Worm (Caenorhabditis elegans) whole organism, late embryonic: ENCODE measurements around the gene C44H9.5.

Source experiments
- C08G9.2 ChIP-seq: sonication (generic microtip); optimal IDR thresholded peaks from 2 replicates; lab custom pipeline; 2016; ENCODE audit warnings: mild to moderate bottlenecking, missing genetic modification characterization, moderate library complexity, missing compliant biosample characterization
- C38D4.7 ChIP-seq: fragments of 200-800 bp; sonication (Bioruptor generic); optimal IDR thresholded peaks from 2 replicates; lab custom pipeline; 2018; ENCODE audit warnings: mild to moderate bottlenecking, missing genetic modification characterization, moderate library complexity, missing compliant biosample characterization
- K02D7.2 ChIP-seq: sonication (generic microtip); optimal IDR thresholded peaks from 2 replicates; lab custom pipeline; 2017; ENCODE audit warnings: mild to moderate bottlenecking, missing genetic modification characterization, missing compliant biosample characterization
- Y22D7AL.16 ChIP-seq: sonication (generic microtip); optimal IDR thresholded peaks from 2 replicates; lab custom pipeline; 2016; ENCODE audit warnings: missing genetic modification characterization, missing compliant biosample characterization
- ahr-1 ChIP-seq: sonication (generic microtip); optimal IDR thresholded peaks from 2 replicates; lab custom pipeline; 2016; ENCODE audit warnings: missing genetic modification characterization, missing compliant biosample characterization
- ceh-14 ChIP-seq: sonication (generic microtip); optimal IDR thresholded peaks from 2 replicates; lab custom pipeline; 2016; ENCODE audit warnings: missing genotype, missing genetic modification characterization, missing compliant biosample characterization
- ceh-18 ChIP-seq: sonication (generic microtip); optimal IDR thresholded peaks from 2 replicates; lab custom pipeline; 2016; ENCODE audit warnings: missing genetic modification characterization, missing compliant biosample characterization
- ceh-2 ChIP-seq: sonication (generic microtip); optimal IDR thresholded peaks from 2 replicates; lab custom pipeline; 2016; ENCODE audit warnings: missing genotype, missing genetic modification characterization, missing compliant biosample characterization
- ceh-24 ChIP-seq: sonication (generic microtip); optimal IDR thresholded peaks from 2 replicates; lab custom pipeline; 2016; ENCODE audit warnings: mild to moderate bottlenecking, missing genetic modification characterization, missing compliant biosample characterization
- ceh-30 ChIP-seq: fragments of 150-350 bp; optimal IDR thresholded peaks from 2 replicates; lab custom pipeline; 2014; ENCODE audit warnings: missing biosample characterization, missing genetic modification characterization
- ceh-45 ChIP-seq: fragments of 200-800 bp; sonication (Bioruptor generic); IDR thresholded peaks from 2 replicates; pipeline ENCODE4 v1.3.6; 2022; ENCODE audit warnings: missing genetic modification reagents, missing genetic modification characterization, missing compliant biosample characterization
- ceh-48 ChIP-seq: sonication (generic microtip); optimal IDR thresholded peaks from 2 replicates; lab custom pipeline; 2016; ENCODE audit warnings: missing genetic modification characterization, inconsistent platforms, missing compliant biosample characterization
- ceh-9 ChIP-seq: sonication (generic microtip); optimal IDR thresholded peaks from 2 replicates; lab custom pipeline; 2016; ENCODE audit warnings: mild to moderate bottlenecking, missing genetic modification characterization, inconsistent platforms, missing compliant biosample characterization
- che-1 ChIP-seq: sonication (generic microtip); optimal IDR thresholded peaks from 2 replicates; lab custom pipeline; 2016; ENCODE audit warnings: mild to moderate bottlenecking, missing genetic modification characterization, missing compliant biosample characterization
- elt-2 ChIP-seq: sonication (generic microtip); optimal IDR thresholded peaks from 2 replicates; lab custom pipeline; 2016; ENCODE audit warnings: missing genetic modification reagents, missing genetic modification characterization, missing compliant biosample characterization
- elt-4 ChIP-seq: sonication (generic microtip); optimal IDR thresholded peaks from 2 replicates; lab custom pipeline; 2016; ENCODE audit warnings: missing genetic modification characterization, missing compliant biosample characterization
- ets-4 ChIP-seq: sonication (generic microtip); optimal IDR thresholded peaks from 2 replicates; lab custom pipeline; 2016; ENCODE audit warnings: missing genetic modification characterization, missing compliant biosample characterization
- fkh-10 ChIP-seq: fragments of 150-350 bp; optimal IDR thresholded peaks from 2 replicates; lab custom pipeline; 2014; ENCODE audit warnings: missing biosample characterization, missing genetic modification reagents, missing genetic modification characterization
- fkh-6 ChIP-seq: sonication (generic microtip); optimal IDR thresholded peaks from 2 replicates; lab custom pipeline; 2016; ENCODE audit warnings: missing genetic modification characterization, missing compliant biosample characterization
- hlh-13 ChIP-seq: fragments of 200-800 bp; sonication (Bioruptor generic); optimal IDR thresholded peaks from 2 replicates; lab custom pipeline; 2018; ENCODE audit warnings: mild to moderate bottlenecking, missing genetic modification characterization, missing compliant biosample characterization
- hlh-15 ChIP-seq: sonication (generic microtip); optimal IDR thresholded peaks from 2 replicates; lab custom pipeline; 2016; ENCODE audit warnings: missing genetic modification characterization, missing compliant biosample characterization
- hlh-30 ChIP-seq: sonication (generic microtip); optimal IDR thresholded peaks from 2 replicates; lab custom pipeline; 2017; ENCODE audit warnings: antibody characterized with exemption, missing genetic modification characterization, missing compliant biosample characterization; ENCODE audit not compliant: insufficient read depth
- hlh-6 ChIP-seq: sonication (generic microtip); optimal IDR thresholded peaks from 2 replicates; lab custom pipeline; 2016; ENCODE audit warnings: missing genotype, missing genetic modification characterization, missing compliant biosample characterization
- hlh-8 ChIP-seq: sonication (generic microtip); optimal IDR thresholded peaks from 2 replicates; lab custom pipeline; 2016; ENCODE audit warnings: missing genotype, missing genetic modification characterization, missing compliant biosample characterization
- lim-6 ChIP-seq: sonication (generic microtip); optimal IDR thresholded peaks from 2 replicates; lab custom pipeline; 2016; ENCODE audit warnings: missing genetic modification characterization, missing compliant biosample characterization
- nfya-1 ChIP-seq: sonication (generic microtip); optimal IDR thresholded peaks from 2 replicates; lab custom pipeline; 2017; ENCODE audit warnings: missing genetic modification characterization, mild to moderate bottlenecking, missing compliant biosample characterization, antibody characterized with exemption, moderate library complexity
- odd-2 ChIP-seq: sonication (generic microtip); optimal IDR thresholded peaks from 2 replicates; lab custom pipeline; 2017; ENCODE audit warnings: antibody characterized with exemption, mild to moderate bottlenecking, missing genetic modification characterization, missing compliant biosample characterization
- pat-9 ChIP-seq: fragments of 200-800 bp; sonication (Bioruptor generic); optimal IDR thresholded peaks from 2 replicates; lab custom pipeline; 2018; ENCODE audit warnings: mild to moderate bottlenecking, missing genetic modification characterization, moderate library complexity, missing compliant biosample characterization
- pax-1 ChIP-seq: fragments of 150-350 bp; optimal IDR thresholded peaks from 2 replicates; lab custom pipeline; 2014; ENCODE audit warnings: missing biosample characterization, missing genetic modification characterization
- pha-2 ChIP-seq: sonication (generic microtip); optimal IDR thresholded peaks from 2 replicates; lab custom pipeline; 2017; ENCODE audit warnings: mild to moderate bottlenecking, missing genetic modification characterization, missing compliant biosample characterization
- pha-4 ChIP-seq: fragments of 150-350 bp; optimal IDR thresholded peaks from 2 replicates; lab custom pipeline; 2018; ENCODE audit warnings: missing biosample characterization, missing genetic modification reagents, missing genetic modification characterization
- pqm-1 ChIP-seq: sonication (generic microtip); optimal IDR thresholded peaks from 2 replicates; lab custom pipeline; 2016; ENCODE audit warnings: missing genetic modification characterization, missing compliant biosample characterization
- pros-1 ChIP-seq: fragments of 150-350 bp; optimal IDR thresholded peaks from 2 replicates; lab custom pipeline; 2014; ENCODE audit warnings: missing biosample characterization, missing genetic modification reagents, missing genetic modification characterization
- rnt-1 ChIP-seq: sonication (generic microtip); optimal IDR thresholded peaks from 2 replicates; lab custom pipeline; 2016; ENCODE audit warnings: missing genetic modification characterization, missing compliant biosample characterization
- syd-9 ChIP-seq: sonication (generic microtip); optimal IDR thresholded peaks from 2 replicates; lab custom pipeline; 2016; ENCODE audit warnings: mild to moderate bottlenecking, missing genetic modification characterization, moderate library complexity, missing compliant biosample characterization
- tbx-2 ChIP-seq: sonication (generic microtip); optimal IDR thresholded peaks from 2 replicates; lab custom pipeline; 2016; ENCODE audit warnings: missing genetic modification characterization, missing compliant biosample characterization
- tbx-7 ChIP-seq: sonication (generic microtip); optimal IDR thresholded peaks from 2 replicates; lab custom pipeline; 2016; ENCODE audit warnings: missing genotype, missing genetic modification characterization, missing compliant biosample characterization
- ttx-3 ChIP-seq: sonication (generic microtip); optimal IDR thresholded peaks from 2 replicates; lab custom pipeline; 2016; ENCODE audit warnings: missing genetic modification reagents, missing genetic modification characterization, missing compliant biosample characterization
- unc-42 ChIP-seq: sonication (generic microtip); optimal IDR thresholded peaks from 2 replicates; lab custom pipeline; 2016; ENCODE audit warnings: missing genotype, missing genetic modification characterization, missing compliant biosample characterization
- ztf-16 ChIP-seq: sonication (generic microtip); optimal IDR thresholded peaks from 2 replicates; lab custom pipeline; 2017; ENCODE audit warnings: missing genetic modification characterization, missing compliant biosample characterization

C44H9.5 gene

ce11 chrV:12819792-12820453, 29.7 kb downstream of the C44H9.5 start, which contains the start of the genes ZC443.4 and ugt-18:
TSS of gene ZC443.4 (minus strand) at chrV:12819886.
TSS of gene ugt-18 (plus strand) at chrV:12820260.
- TF ChIP-seq che-1 (tag; lab: Kevin White, UChicago) (no peak), C08G9.2 (tag; lab: Kevin White, UChicago) (no peak), rnt-1 (tag; lab: Kevin White, UChicago) (no peak)

ce11 chrV:12819155-12819554, 30.5 kb downstream of the C44H9.5 start:
- TF ChIP-seq ceh-2 (tag; lab: Kevin White, UChicago): peak; percentile 13
- TF ChIP-seq lim-6: no peak
- TF ChIP-seq ceh-30 (tag; lab: Kevin White, UChicago): no peak
- no peak for TF ChIP-seq hlh-8 (tag; lab: Kevin White, UChicago)
- no peak for TF ChIP-seq Y22D7AL.16 (tag; lab: Kevin White, UChicago)
- no peak for TF ChIP-seq ttx-3 (tag; lab: Kevin White, UChicago)
- TF ChIP-seq ahr-1 (tag; lab: Kevin White, UChicago): no peak
- TF ChIP-seq elt-4 (tag; lab: Kevin White, UChicago): no peak
- TF ChIP-seq odd-2: no peak
- no peak for TF ChIP-seq ztf-16 (tag; lab: Kevin White, UChicago)
- no peak for TF ChIP-seq ceh-9 (tag; lab: Kevin White, UChicago)
- no peak for TF ChIP-seq nfya-1 (tag; lab: Kevin White, UChicago)
- TF ChIP-seq elt-2 (tag; lab: Kevin White, UChicago): no peak
- no peak for TF ChIP-seq hlh-13 (GFP tag; lab: Kevin White, UChicago)
- TF ChIP-seq ceh-45 (GFP tag; lab: Robert Waterston, UW): no peak
- TF ChIP-seq fkh-10 (GFP tag; lab: Kevin White, UChicago): no peak
- no peak for TF ChIP-seq pax-1 (tag; lab: Kevin White, UChicago)
- TF ChIP-seq hlh-30 (tag; lab: Kevin White, UChicago): no peak
- TF ChIP-seq ets-4 (tag; lab: Kevin White, UChicago): no peak
- TF ChIP-seq pha-4 (tag; lab: Kevin White, UChicago): no peak
- TF ChIP-seq hlh-15: no peak
- no peak for TF ChIP-seq ceh-18 (tag; lab: Kevin White, UChicago)
- peak; percentile 4 for TF ChIP-seq ceh-14 (tag; lab: Kevin White, UChicago)
- TF ChIP-seq tbx-7 (tag; lab: Kevin White, UChicago): no peak
- TF ChIP-seq che-1 (tag; lab: Kevin White, UChicago): no peak
- no peak for TF ChIP-seq pha-2
- TF ChIP-seq pros-1 (tag; lab: Kevin White, UChicago): no peak
- TF ChIP-seq fkh-6 (tag; lab: Kevin White, UChicago): no peak
- TF ChIP-seq syd-9: peak; percentile 20
- TF ChIP-seq hlh-6 (tag; lab: Kevin White, UChicago): peak; percentile 41
- no peak for TF ChIP-seq ceh-48 (tag; lab: Kevin White, UChicago)
- TF ChIP-seq unc-42: no peak
- TF ChIP-seq K02D7.2 (tag; lab: Kevin White, UChicago): no peak
- TF ChIP-seq ceh-24: no peak
- TF ChIP-seq pqm-1 (tag; lab: Kevin White, UChicago): no peak
- no peak for TF ChIP-seq pat-9 (tag; lab: Kevin White, UChicago)
- TF ChIP-seq tbx-2 (tag; lab: Kevin White, UChicago): peak; percentile 20
- TF ChIP-seq C08G9.2 (tag; lab: Kevin White, UChicago): no peak
- no peak for TF ChIP-seq C38D4.7 (GFP tag; lab: Kevin White, UChicago)
- TF ChIP-seq, all 69 proteins: peak for 5
